Fruit fly (Drosophila melanogaster): Measurements from ENCODE around the gene CG15252.

DNA sequence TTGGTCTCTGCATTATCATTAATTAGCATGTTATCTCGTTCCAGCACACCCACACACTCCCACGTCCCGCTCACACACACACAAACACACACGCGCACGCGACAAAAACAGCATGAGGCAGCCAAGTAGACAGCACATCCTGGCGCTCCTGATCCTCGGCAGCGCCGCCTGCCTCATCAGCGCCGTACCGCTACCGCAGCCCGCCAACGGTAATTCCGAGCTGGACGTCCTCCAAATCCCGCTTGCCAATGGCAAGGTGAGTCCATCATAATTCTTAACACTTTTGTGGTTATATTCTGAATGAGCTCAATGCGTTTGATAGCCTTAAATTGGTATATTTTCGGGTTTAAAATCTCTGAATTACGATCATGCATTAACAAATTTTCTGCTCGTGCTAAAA is 12.6 kb upstream of the CG15252 start:
- no peak for TF ChIP-seq CG8319 (GFP tag; optimal IDR thresholded peaks at IDR 0.05)
- no peak for TF ChIP-seq Lpt (GFP tag; optimal IDR thresholded peaks at IDR 0.05)
- TF ChIP-seq OdsH (GFP tag; optimal IDR thresholded peaks at IDR 0.05), result no peak
- no peak for TF ChIP-seq dsx (GFP tag; optimal IDR thresholded peaks at IDR 0.05; ENCODE audit: poor library complexity, severe bottlenecking)
- no peak for TF ChIP-seq CG31627 (GFP tag; optimal IDR thresholded peaks at IDR 0.05)
- no peak for TF ChIP-seq salr (GFP tag; optimal IDR thresholded peaks at IDR 0.05)
- no peak for TF ChIP-seq fd59A (GFP tag; optimal IDR thresholded peaks at IDR 0.05)
